Worm (Caenorhabditis elegans): ENCODE results near the gene T12C9.7.

ce11 chrII:4467869-4468268, 7.1 kb upstream of the T12C9.7 start, which contains the start of gene W06B4.2:
- no peak for TF ChIP-seq ama-1 (optimal IDR thresholded peaks at IDR 0.05)
- no peak for TF ChIP-seq flt-1 (GFP tag; IDR thresholded peaks at IDR 0.05)
- no peak for TF ChIP-seq sea-1 (GFP tag; conservative IDR thresholded peaks at IDR 0.05)
- no peak for TF ChIP-seq B0310.2 (tag; optimal IDR thresholded peaks at IDR 0.05)
- TF ChIP-seq tbx-37 (GFP tag; conservative IDR thresholded peaks at IDR 0.05): no peak
- TF ChIP-seq scrt-1 (GFP tag; IDR thresholded peaks at IDR 0.05): no peak
- no peak for TF ChIP-seq tbx-11 (GFP tag; IDR thresholded peaks at IDR 0.05)
- TF ChIP-seq aly-1 (tag; optimal IDR thresholded peaks at IDR 0.05): no peak
- TF ChIP-seq ceh-36 (tag; optimal IDR thresholded peaks at IDR 0.05): no peak

Measured in whole organism, early embryonic.